Fruit fly (Drosophila melanogaster) whole organism, adult: ENCODE results near the gene Hph.
A peak's percentile ranks its signal among the peaks of the same experiment; 100 is the strongest.

Experiments used
- CG11617 ChIP-seq: fragments of 200-800 bp; sonication (Bioruptor generic); optimal IDR thresholded peaks from 2 replicates; lab custom pipeline; 2017; ENCODE audit warnings: mild to moderate bottlenecking, missing biosample characterization, missing genetic modification reagents, missing genetic modification characterization
- CG12768 ChIP-seq: fragments of 200-800 bp; sonication (Bioruptor generic); optimal IDR thresholded peaks from 2 replicates; lab custom pipeline; 2017; ENCODE audit warnings: missing biosample characterization, missing genetic modification characterization, mild to moderate bottlenecking, moderate library complexity, missing genetic modification reagents
- CG14711 ChIP-seq: fragments of 200-800 bp; sonication (Bioruptor generic); optimal IDR thresholded peaks from 2 replicates; lab custom pipeline; 2018; ENCODE audit warnings: missing biosample characterization, mild to moderate bottlenecking, missing genetic modification characterization, moderate library complexity
- CG1620 ChIP-seq: fragments of 200-800 bp; sonication (Bioruptor generic); optimal IDR thresholded peaks from 2 replicates; lab custom pipeline; 2016; ENCODE audit warnings: missing biosample characterization, missing genetic modification characterization
- CG33017 ChIP-seq: fragments of 200-800 bp; sonication (Bioruptor generic); optimal IDR thresholded peaks from 2 replicates; lab custom pipeline; 2018; ENCODE audit warnings: missing biosample characterization, mild to moderate bottlenecking, missing genetic modification characterization, moderate library complexity
- CG5204 ChIP-seq: fragments of 200-800 bp; sonication (Bioruptor generic); optimal IDR thresholded peaks from 2 replicates; lab custom pipeline; 2016; ENCODE audit warnings: missing biosample characterization, missing genetic modification characterization
- CG7045 ChIP-seq: fragments of 200-800 bp; sonication (Bioruptor generic); optimal IDR thresholded peaks from 2 replicates; lab custom pipeline; 2017; ENCODE audit warnings: missing biosample characterization, mild to moderate bottlenecking, missing genetic modification characterization
- Crg-1 ChIP-seq: fragments of 200-800 bp; sonication (Bioruptor generic); optimal IDR thresholded peaks from 2 replicates; lab custom pipeline; 2016; ENCODE audit warnings: missing biosample characterization, missing genetic modification characterization
- Hr96 ChIP-seq: fragments of 200-800 bp; sonication (Bioruptor generic); optimal IDR thresholded peaks from 2 replicates; lab custom pipeline; 2016; ENCODE audit warnings: missing biosample characterization, missing genetic modification characterization
- Mnt ChIP-seq: fragments of 200-800 bp; sonication (Bioruptor generic); optimal IDR thresholded peaks from 2 replicates; lab custom pipeline; 2016; ENCODE audit warnings: missing biosample characterization, mild to moderate bottlenecking, missing genetic modification characterization
- kay ChIP-seq: fragments of 200-800 bp; sonication (Bioruptor generic); peaks from one replicate; lab custom pipeline; 2016; ENCODE audit warnings: missing biosample characterization, missing genetic modification characterization, borderline replicate concordance
- ovo ChIP-seq: fragments of 200-800 bp; sonication (Bioruptor generic); optimal IDR thresholded peaks from 2 replicates; lab custom pipeline; 2016; ENCODE audit warnings: missing biosample characterization, missing genetic modification characterization
- pad ChIP-seq: fragments of 200-800 bp; sonication (Bioruptor generic); optimal IDR thresholded peaks from 3 replicates; lab custom pipeline; 2017; ENCODE audit warnings: missing biosample characterization, missing genetic modification characterization, mild to moderate bottlenecking, moderate library complexity, missing genetic modification reagents
- tj ChIP-seq: fragments of 200-800 bp; sonication (Bioruptor generic); optimal IDR thresholded peaks from 3 replicates; lab custom pipeline; 2017; ENCODE audit warnings: missing biosample characterization, mild to moderate bottlenecking, missing genetic modification characterization, moderate library complexity

DNA sequence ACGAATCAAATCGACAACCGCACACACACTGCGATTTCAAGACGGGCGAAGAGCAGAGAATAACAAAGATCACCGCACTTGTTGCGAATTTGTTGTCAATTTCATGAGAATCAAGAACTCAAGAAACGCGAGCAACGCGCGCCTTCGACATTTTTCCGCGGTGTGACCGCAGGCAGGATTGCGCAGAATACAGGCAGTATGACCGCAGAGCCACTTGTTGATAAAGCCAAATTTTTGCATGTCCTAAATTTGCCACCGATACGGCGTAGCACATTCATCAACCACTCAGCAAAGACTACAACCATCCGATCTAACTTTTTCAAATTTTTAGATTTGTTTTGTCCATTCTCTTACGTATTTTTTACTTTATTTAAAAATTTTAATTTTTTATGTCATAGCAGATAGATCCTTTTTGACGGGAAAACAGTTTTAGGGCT lies 39.5 kb upstream of the Hph start, which contains the start of gene cno:
- TF ChIP-seq CG11617 (GFP tag; lab: Kevin White, UChicago) (no peak), CG7045 (GFP tag; lab: Kevin White, UChicago) (no peak), Hr96 (GFP tag; lab: Kevin White, UChicago) (no peak), ovo (GFP tag; lab: Kevin White, UChicago) (no peak), CG1620 (GFP tag; lab: Kevin White, UChicago) (peak; percentile 6), CG33017 (peak; percentile 18), CG14711 (tag; lab: Kevin White, UChicago) (no peak), CG12768 (GFP tag; lab: Kevin White, UChicago) (no peak), tj (no peak), Mnt (peak; percentile 30), pad (no peak), kay (no peak), CG5204 (GFP tag; lab: Kevin White, UChicago) (no peak), Crg-1 (GFP tag; lab: Kevin White, UChicago) (no peak)
